Fruit fly (Drosophila melanogaster) whole organism, wandering third instar larva: ENCODE measurements around the gene CG9926.

Source experiments
- Abd-B ChIP-seq: fragments of >200 bp; optimal IDR thresholded peaks from 2 replicates; lab custom pipeline; 2017; ENCODE audit warnings: missing biosample characterization, missing genetic modification characterization
- Hr78 ChIP-seq: fragments of >200 bp; optimal IDR thresholded peaks from 2 replicates; lab custom pipeline; 2017; ENCODE audit warnings: missing biosample characterization, missing genetic modification characterization
- Hr83 ChIP-seq: fragments of 200-300 bp; sonication (Bioruptor generic); optimal IDR thresholded peaks from 2 replicates; lab custom pipeline; 2016; ENCODE audit warnings: missing biosample characterization, mild to moderate bottlenecking, missing genetic modification characterization, moderate library complexity; ENCODE audit not compliant: poor library complexity, severe bottlenecking
- Jra ChIP-seq: sonication (Bioruptor generic); optimal IDR thresholded peaks from 2 replicates; lab custom pipeline; 2016; ENCODE audit warnings: missing biosample characterization, missing genetic modification characterization
- Rel ChIP-seq, 2 experiments: fragments of 200-800 bp; sonication (Bioruptor generic) in 1 of 2; optimal IDR thresholded peaks; 2 replicates in 1 of 2; 3 replicates in 1 of 2; lab custom pipeline; 2016 to 2019; ENCODE audit warnings: mild to moderate bottlenecking in 2 of 2, missing biosample characterization in 2 of 2, missing genetic modification characterization in 2 of 2, moderate library complexity in 1 of 2
- dsf ChIP-seq: sonication (Bioruptor generic); optimal IDR thresholded peaks from 2 replicates; lab custom pipeline; 2016; ENCODE audit warnings: missing biosample characterization, missing genetic modification characterization, borderline replicate concordance
- pan ChIP-seq: fragments of >200 bp; optimal IDR thresholded peaks from 2 replicates; lab custom pipeline; 2017
- psq ChIP-seq: fragments of 200-800 bp; sonication (Bioruptor generic); optimal IDR thresholded peaks from 3 replicates; lab custom pipeline; 2017; ENCODE audit warnings: missing biosample characterization, mild to moderate bottlenecking, missing genetic modification characterization, moderate library complexity
- sage ChIP-seq: fragments of 200-800 bp; sonication (Bioruptor generic); optimal IDR thresholded peaks from 2 replicates; lab custom pipeline; 2016; ENCODE audit warnings: missing biosample characterization, mild to moderate bottlenecking, missing genetic modification characterization
- usp ChIP-seq: fragments of >200 bp; optimal IDR thresholded peaks from 2 replicates; lab custom pipeline; 2017; ENCODE audit warnings: missing biosample characterization, missing genetic modification characterization

DNA sequence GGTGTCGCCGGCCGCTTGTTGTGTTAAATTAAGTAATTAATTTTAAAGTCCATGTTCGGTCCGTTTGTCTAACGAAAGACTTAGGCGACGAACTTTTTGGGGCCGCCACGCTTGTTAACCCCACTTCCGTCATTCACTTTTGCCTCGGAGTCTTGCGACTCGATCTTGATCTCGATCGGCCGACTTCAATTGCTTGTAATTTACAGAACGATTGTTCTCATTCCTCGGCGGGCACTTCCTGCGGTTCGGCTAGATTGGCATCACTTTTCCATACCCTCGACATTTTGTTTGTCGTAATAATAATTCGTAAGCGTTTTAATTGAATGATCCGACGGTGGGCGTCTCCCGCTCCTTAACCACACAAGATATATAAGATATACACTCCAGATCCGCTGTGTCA, 44.2 kb downstream of the CG9926 start:
- TF ChIP-seq Abd-B (GFP tag; lab: Kevin White, UChicago) (no peak), Rel (GFP tag; optimal IDR thresholded peaks at IDR 0.05; lab: Kevin White, UChicago) (no peak), Rel (tag; optimal IDR thresholded peaks at IDR 0.05; lab: Kevin White, UChicago) (no peak), pan (lab: Kevin White, UChicago) (no peak), sage (GFP tag; lab: Kevin White, UChicago) (no peak), usp (no peak), Hr83 (GFP tag; lab: Kevin White, UChicago) (no peak), dsf (GFP tag; lab: Kevin White, UChicago) (no peak), Jra (GFP tag; lab: Kevin White, UChicago) (no peak), psq (GFP tag; lab: Kevin White, UChicago) (no peak), Hr78 (GFP tag; lab: Kevin White, UChicago) (no peak)
